Worm (Caenorhabditis elegans) whole organism, L4 larva: ENCODE data around the gene cec-1.

Experiments used
- dmd-9 ChIP-seq: fragments of 200-800 bp; sonication (Bioruptor generic); IDR thresholded peaks from 2 replicates; pipeline ENCODE4 v1.3.6; 2022; ENCODE audit warnings: missing genetic modification reagents, missing genetic modification characterization, missing compliant biosample characterization
- jun-1 ChIP-seq: fragments of 150-350 bp; optimal IDR thresholded peaks from 2 replicates; lab custom pipeline; 2014; ENCODE audit warnings: missing biosample characterization, missing genetic modification reagents, missing genetic modification characterization
- lin-13 ChIP-seq: fragments of 150-350 bp; optimal IDR thresholded peaks from 2 replicates; lab custom pipeline; 2014; ENCODE audit warnings: missing biosample characterization, missing genetic modification reagents, missing genetic modification characterization
- mep-1 ChIP-seq: fragments of 150-350 bp; sonication (generic microtip); optimal IDR thresholded peaks from 3 replicates; lab custom pipeline; 2014; ENCODE audit warnings: missing biosample characterization, missing genetic modification characterization
- nhr-77 ChIP-seq: fragments of 150-350 bp; optimal IDR thresholded peaks from 2 replicates; lab custom pipeline; 2014; ENCODE audit warnings: missing biosample characterization, missing genetic modification characterization
- pqm-1 ChIP-seq: sonication (generic microtip); optimal IDR thresholded peaks from 2 replicates; lab custom pipeline; 2017; ENCODE audit warnings: missing biosample characterization, missing genetic modification characterization
- rbr-2 ChIP-seq: sonication (generic microtip); optimal IDR thresholded peaks from 2 replicates; lab custom pipeline; 2016; ENCODE audit warnings: missing genotype, missing genetic modification characterization, missing compliant biosample characterization
- spr-1 ChIP-seq: sonication (generic microtip); optimal IDR thresholded peaks from 2 replicates; lab custom pipeline; 2016; ENCODE audit warnings: mild to moderate bottlenecking, missing genetic modification characterization, missing compliant biosample characterization
- unc-62 ChIP-seq, 3 experiments: fragments of 150-350 bp in 1 of 3; sonication (generic microtip); optimal IDR thresholded peaks in 2 of 3; peaks in 1 of 3; 1 replicate in 1 of 3; 2 replicates in 2 of 3; lab custom pipeline; 2014 to 2017; ENCODE audit warnings: missing biosample characterization in 3 of 3, missing genetic modification characterization in 3 of 3, missing genetic modification reagents in 3 of 3, missing genotype in 1 of 3
- zag-1 ChIP-seq: fragments of 150-350 bp; optimal IDR thresholded peaks from 2 replicates; lab custom pipeline; 2014; ENCODE audit warnings: missing biosample characterization, missing genetic modification characterization

DNA sequence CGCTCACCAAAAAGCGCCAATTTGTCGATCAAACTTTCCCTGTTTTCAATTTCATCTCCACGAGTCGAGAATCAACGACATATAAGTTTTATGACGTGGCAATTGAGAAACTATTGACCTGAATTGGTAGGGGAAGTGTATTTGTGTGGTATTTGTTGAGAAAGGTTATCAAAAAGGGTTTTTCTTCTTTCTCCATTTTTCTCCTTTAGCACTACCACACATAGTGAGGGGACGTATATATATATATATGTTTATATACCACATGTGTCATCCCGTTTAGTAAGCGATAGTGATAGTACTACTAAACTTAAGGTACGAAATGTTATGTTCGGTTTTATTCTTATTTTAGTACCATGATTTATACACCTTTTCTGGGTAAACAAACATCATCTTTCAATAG lies 31.5 kb downstream of the cec-1 start:
- TF ChIP-seq pqm-1 (tag; lab: Kevin White, UChicago) (no peak), lin-13 (GFP tag; lab: Kevin White, UChicago) (no peak), spr-1 (tag; lab: Kevin White, UChicago) (no peak), unc-62 (GFP tag; optimal IDR thresholded peaks at IDR 0.05 in 1 of 2; lab: Kevin White, UChicago) (no peak), unc-62 (tag; optimal IDR thresholded peaks at IDR 0.05; lab: Kevin White, UChicago) (no peak), jun-1 (tag; lab: Kevin White, UChicago) (no peak), nhr-77 (tag; lab: Kevin White, UChicago) (no peak), mep-1 (tag; lab: Kevin White, UChicago) (no peak), rbr-2 (tag; lab: Kevin White, UChicago) (no peak), zag-1 (tag; lab: Kevin White, UChicago) (no peak), dmd-9 (GFP tag; lab: Robert Waterston, UW) (no peak)
